Worm (Caenorhabditis elegans): ENCODE measurements around the gene ZK666.4.

Gene ZK666.4

DNA sequence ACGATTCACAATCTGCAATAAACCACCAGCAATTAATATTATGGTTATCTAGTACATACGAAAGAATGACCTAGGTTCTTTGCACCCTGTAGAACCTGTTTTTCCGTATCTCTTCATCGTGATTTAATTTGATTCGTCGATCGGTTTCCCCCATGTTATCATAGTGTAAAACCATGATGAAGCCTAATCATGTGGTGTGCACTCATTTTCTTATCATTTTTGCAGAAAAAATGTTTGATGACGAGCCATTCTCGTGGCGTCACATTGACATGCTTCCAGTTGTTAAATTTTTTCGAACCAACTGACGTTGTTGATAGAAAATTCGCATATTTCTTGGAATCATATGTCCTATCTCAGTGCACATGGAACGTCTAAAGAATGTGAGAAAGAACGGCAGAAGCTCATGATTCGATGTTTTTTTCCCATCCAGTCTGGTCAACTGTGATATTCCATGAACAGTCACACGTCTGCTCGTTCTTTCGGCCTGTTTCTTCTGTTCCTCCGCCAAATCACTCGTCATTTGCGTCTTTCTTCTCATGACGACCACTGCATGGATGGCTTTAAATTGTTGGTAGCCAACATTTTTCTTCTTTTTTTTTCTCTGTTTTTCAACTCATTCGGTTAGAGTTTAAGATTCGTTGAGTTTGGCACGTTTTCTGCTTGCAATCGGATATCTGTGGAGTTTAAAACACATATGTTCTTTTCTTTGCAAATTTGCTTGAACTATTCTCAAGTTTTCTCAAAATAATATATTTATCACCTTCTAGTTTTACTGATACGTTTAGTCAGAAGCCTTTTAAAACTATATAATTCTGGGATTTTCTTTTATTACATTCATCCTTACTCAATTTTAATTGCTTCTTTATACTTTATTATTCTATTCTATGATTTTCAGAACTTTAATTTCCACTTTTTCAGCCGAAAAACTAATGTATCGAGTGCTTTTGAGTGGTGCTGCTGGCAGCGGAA, 29.4 kb upstream of the ZK666.4 start, which contains the start of gene ZK673.2:
Gene ZK673.2, plus strand, starts transcription at position 919 of the 969 bp plus-strand sequence.
- TF ChIP-seq ama-1 (optimal IDR thresholded peaks at IDR 0.05) (peak; percentile 31), dmd-8 (GFP tag; IDR thresholded peaks at IDR 0.05) (0 out of 2 replicates have a peak, but pooled peaks have one; percentile 34), nhr-76 (tag; optimal IDR thresholded peaks at IDR 0.05) (no peak), jun-1 (tag; optimal IDR thresholded peaks at IDR 0.05) (peak; percentile 10), dve-1 (tag; optimal IDR thresholded peaks at IDR 0.05; ENCODE audit: insufficient read depth) (peak; percentile 42), zip-2 (tag; optimal IDR thresholded peaks at IDR 0.05) (no peak), nhr-28 (tag; optimal IDR thresholded peaks at IDR 0.05) (peak; percentile 70), mep-1 (tag; optimal IDR thresholded peaks at IDR 0.05) (peak; percentile 11), unc-62 (GFP tag; optimal IDR thresholded peaks at IDR 0.05 in 1 of 2) (peak in 1 of 2 experiments; percentile 99), unc-62 (tag; optimal IDR thresholded peaks at IDR 0.05) (no peak), hlh-30 (tag; optimal IDR thresholded peaks at IDR 0.05; ENCODE audit: insufficient read depth) (peak; percentile 83), php-3 (GFP tag; IDR thresholded peaks at IDR 0.05) (peak; percentile 68; the same call in 1 of the 2 replicates), mxl-3 (GFP tag; optimal IDR thresholded peaks at IDR 0.05) (peak; percentile 85), ceh-62 (tag; optimal IDR thresholded peaks at IDR 0.05) (no peak), lin-13 (GFP tag; optimal IDR thresholded peaks at IDR 0.05) (no peak), T20F7.1 (GFP tag; optimal IDR thresholded peaks at IDR 0.05) (peak; percentile 58), unc-39 (tag; optimal IDR thresholded peaks at IDR 0.05) (no peak), dpl-1 (GFP tag; optimal IDR thresholded peaks at IDR 0.05) (no peak), nhr-111 (GFP tag; optimal IDR thresholded peaks at IDR 0.05) (no peak), nhr-102 (tag; optimal IDR thresholded peaks at IDR 0.05) (no peak), nhr-237 (tag; optimal IDR thresholded peaks at IDR 0.05) (no peak), egl-27 (tag; optimal IDR thresholded peaks at IDR 0.05) (no peak), daf-8 (GFP tag; IDR thresholded peaks at IDR 0.05) (no peak), gei-8 (GFP tag; optimal IDR thresholded peaks at IDR 0.05) (peak; percentile 57), hlh-11 (tag; optimal IDR thresholded peaks at IDR 0.05) (peak; percentile 89), nhr-41 (GFP tag; IDR thresholded peaks at IDR 0.05) (peak; percentile 25; the same call in 1 of the 2 replicates), egl-43 (GFP tag; IDR thresholded peaks at IDR 0.05) (peak; percentile 32; the same call in 1 of the 2 replicates), nhr-77 (tag; optimal IDR thresholded peaks at IDR 0.05) (peak; percentile 26), cey-2 (tag; optimal IDR thresholded peaks at IDR 0.05; ENCODE audit: borderline replicate concordance, insufficient read depth) (peak; percentile 49), aha-1 (tag) (peak; percentile 29), mes-2 (tag; optimal IDR thresholded peaks at IDR 0.05; ENCODE audit: poor library complexity, severe bottlenecking) (peak; percentile 42), tra-1 (GFP tag; IDR thresholded peaks at IDR 0.05) (peak; percentile 67), zfp-2 (tag; optimal IDR thresholded peaks at IDR 0.05) (no peak), pqm-1 (tag; optimal IDR thresholded peaks at IDR 0.05) (peak; percentile 46), nhr-11 (tag; optimal IDR thresholded peaks at IDR 0.05) (peak; percentile 77), hmg-1.1 (GFP tag; IDR thresholded peaks at IDR 0.05) (no peak), Y75B8A.6 (GFP tag; IDR thresholded peaks at IDR 0.05) (no peak), mdl-1 (tag; optimal IDR thresholded peaks at IDR 0.05) (peak; percentile 48 to 92), pha-4 (GFP tag; IDR thresholded peaks at IDR 0.05) (peak; percentile 6; the same call in 1 of the 2 replicates), pha-4 (tag; optimal IDR thresholded peaks at IDR 0.05) (no peak), mdt-29 (GFP tag; IDR thresholded peaks at IDR 0.05) (peak; percentile 26; the same call in 1 of the 2 replicates), unc-130 (GFP tag; optimal IDR thresholded peaks at IDR 0.05) (no peak), lin-39 (tag; optimal IDR thresholded peaks at IDR 0.05) (no peak), daf-16 (GFP tag; optimal IDR thresholded peaks at IDR 0.05) (peak in 1 of 2 experiments; percentile 28), daf-16 (tag; optimal IDR thresholded peaks at IDR 0.05) (peak; percentile 61), T26A8.4 (GFP tag; IDR thresholded peaks at IDR 0.05) (peak; percentile 10; the same call in 1 of the 2 replicates), ctbp-1 (GFP tag; IDR thresholded peaks at IDR 0.05) (no peak), dmd-6 (GFP tag; IDR thresholded peaks at IDR 0.05) (peak; percentile 94), hif-1 (tag; optimal IDR thresholded peaks at IDR 0.05) (peak in 1 of 2 experiments; percentile 72)
